Worm (Caenorhabditis elegans) whole organism, mixed stage, embryonic: ENCODE measurements around the gene W09H1.1.

Experiments used
- elt-3 ChIP-seq: fragments of 150-350 bp; optimal IDR thresholded peaks from 2 replicates; lab custom pipeline; 2014; ENCODE audit warnings: missing biosample characterization, missing genetic modification characterization
- nhr-76 ChIP-seq: sonication (generic microtip); optimal IDR thresholded peaks from 2 replicates; lab custom pipeline; 2017; ENCODE audit warnings: missing biosample characterization, missing genetic modification characterization
- ztf-11 ChIP-seq: fragments of 150-350 bp; optimal IDR thresholded peaks from 2 replicates; lab custom pipeline; 2014; ENCODE audit warnings: missing biosample characterization, missing genetic modification characterization

- TF ChIP-seq elt-3 (tag; lab: Kevin White, UChicago) = no peak
- TF ChIP-seq ztf-11 (tag; lab: Kevin White, UChicago) = no peak
- no peak for TF ChIP-seq nhr-76
Observed at ce11 chrII:13174435-13174834, 6.9 kb downstream of the W09H1.1 start.
